Fruit fly (Drosophila melanogaster): Measurements from ENCODE around the gene CG7299.
A peak's percentile ranks its signal among the peaks of the same experiment; 100 is the strongest.

The CG7299 gene

DNA sequence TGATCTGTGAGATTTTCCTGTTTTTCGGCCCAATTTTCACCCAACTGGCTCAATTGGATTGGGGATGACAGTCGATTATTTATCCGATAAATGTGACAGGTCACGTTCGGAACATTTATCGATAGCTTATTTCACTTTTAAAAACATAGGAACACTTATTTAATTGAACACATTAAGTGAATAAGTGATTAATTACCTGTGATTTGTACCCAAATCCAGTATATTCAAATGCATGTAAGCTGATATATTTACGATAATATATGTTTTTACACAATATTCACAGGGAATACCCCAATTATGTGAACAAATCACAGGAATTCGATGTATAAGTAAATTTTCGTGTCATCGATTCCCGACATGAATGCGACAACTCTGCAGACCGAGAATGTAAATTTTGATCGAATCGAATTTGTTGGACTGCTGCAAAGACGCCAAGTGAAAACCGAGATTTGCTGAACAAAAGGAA is 48.2 kb upstream of the CG7299 start, which contains the start of the genes EMC3 and Dpy-30L1 (continued):
- TF ChIP-seq CG34224 (GFP tag; IDR thresholded peaks at IDR 0.05; ENCODE audit: partially characterized antibody) = peak; percentile 81
- TF ChIP-seq CG7357 (GFP tag; IDR thresholded peaks at IDR 0.05) = no peak
- no peak for TF ChIP-seq Mrtf (GFP tag; IDR thresholded peaks at IDR 0.05)
- no peak for TF ChIP-seq en (GFP tag; optimal IDR thresholded peaks at IDR 0.05)
- no peak for TF ChIP-seq schlank (tag; optimal IDR thresholded peaks at IDR 0.05)
- peak; percentile 48 for TF ChIP-seq H2.0 (GFP tag; IDR thresholded peaks at IDR 0.05)
- TF ChIP-seq Sry-β (GFP tag; optimal IDR thresholded peaks at IDR 0.05) = no peak
- peak; percentile 77 for TF ChIP-seq CG17186 (GFP tag; optimal IDR thresholded peaks at IDR 0.05)
- no peak for TF ChIP-seq gt (GFP tag; IDR thresholded peaks at IDR 0.05)
- no peak for TF ChIP-seq Tbp (GFP tag; optimal IDR thresholded peaks at IDR 0.05)
- no peak for TF ChIP-seq abd-A (tag; optimal IDR thresholded peaks at IDR 0.05)
- no peak for TF ChIP-seq org-1 (GFP tag; optimal IDR thresholded peaks at IDR 0.05)
- TF ChIP-seq seq (GFP tag; IDR thresholded peaks at IDR 0.05) = no peak
- TF ChIP-seq HmgZ (tag; optimal IDR thresholded peaks at IDR 0.05) = peak; percentile 64
- TF ChIP-seq Eip74EF (GFP tag; optimal IDR thresholded peaks at IDR 0.05) = no peak
- TF ChIP-seq Trl (optimal IDR thresholded peaks at IDR 0.05) = no peak
- peak; percentile 40 for TF ChIP-seq Trl (GFP tag; optimal IDR thresholded peaks at IDR 0.05)
- no peak for TF ChIP-seq otp (GFP tag; IDR thresholded peaks at IDR 0.05)
- no peak for TF ChIP-seq shn (GFP tag; optimal IDR thresholded peaks at IDR 0.05)
- no peak for TF ChIP-seq sqz (GFP tag; optimal IDR thresholded peaks at IDR 0.05)
- TF ChIP-seq ewg (GFP tag; optimal IDR thresholded peaks at IDR 0.05) = no peak
- TF ChIP-seq trh (GFP tag; optimal IDR thresholded peaks at IDR 0.05) = no peak
- no peak for TF ChIP-seq HLH3B (GFP tag; IDR thresholded peaks at IDR 0.05)
- TF ChIP-seq sim (GFP tag; IDR thresholded peaks at IDR 0.05) = no peak
- TF ChIP-seq CG1832 (GFP tag; optimal IDR thresholded peaks at IDR 0.05) = no peak
- no peak for TF ChIP-seq CG5180 (GFP tag; optimal IDR thresholded peaks at IDR 0.05)
- peak; percentile 78 for TF ChIP-seq CG12391 (tag; optimal IDR thresholded peaks at IDR 0.05)
- no peak for TF ChIP-seq kni (GFP tag; optimal IDR thresholded peaks at IDR 0.05)
- peak; percentile 83 for TF ChIP-seq CG12659 (GFP tag; optimal IDR thresholded peaks at IDR 0.05)
- no peak for TF ChIP-seq Neu2 (GFP tag; optimal IDR thresholded peaks at IDR 0.05; ENCODE audit: borderline replicate concordance)
- peak; percentile 56 for TF ChIP-seq CG1602 (GFP tag; optimal IDR thresholded peaks at IDR 0.05)
- peak; percentile 34 for TF ChIP-seq CG8388 (GFP tag; optimal IDR thresholded peaks at IDR 0.05)
- TF ChIP-seq CG17912 (GFP tag; optimal IDR thresholded peaks at IDR 0.05) = no peak
- TF ChIP-seq Hsf (GFP tag; optimal IDR thresholded peaks at IDR 0.05) = peak; percentile 67
- TF ChIP-seq CG32767 (GFP tag; IDR thresholded peaks at IDR 0.05) = 0 out of 2 replicates have a peak, but pooled peaks have one; percentile 25
- TF ChIP-seq CG3407 (GFP tag; optimal IDR thresholded peaks at IDR 0.05) = no peak
- no peak for TF ChIP-seq CG11398 (GFP tag; optimal IDR thresholded peaks at IDR 0.05)
- peak; percentile 74 for TF ChIP-seq Sin3A (optimal IDR thresholded peaks at IDR 0.05)
- peak; percentile 58 for TF ChIP-seq CG10267 (tag; optimal IDR thresholded peaks at IDR 0.05)
- TF ChIP-seq Lpt (GFP tag; optimal IDR thresholded peaks at IDR 0.05) = no peak
- TF ChIP-seq z (GFP tag; IDR thresholded peaks at IDR 0.05) = no peak
- peak; percentile 74 for TF ChIP-seq CoRest (tag; optimal IDR thresholded peaks at IDR 0.05)
- TF ChIP-seq da (GFP tag; optimal IDR thresholded peaks at IDR 0.05) = peak; percentile 12
- no peak for TF ChIP-seq repo (GFP tag; optimal IDR thresholded peaks at IDR 0.05)
- TF ChIP-seq CG4424 (GFP tag; optimal IDR thresholded peaks at IDR 0.05) = peak; percentile 48
- peak; percentile 86 for TF ChIP-seq HLH4C (GFP tag; IDR thresholded peaks at IDR 0.05; ENCODE audit: partially characterized antibody)
- peak; percentile 26 for TF ChIP-seq fu2 (GFP tag; optimal IDR thresholded peaks at IDR 0.05)
- peak; percentile 32; the same call in 1 of the 2 replicates for TF ChIP-seq CG4730 (GFP tag; IDR thresholded peaks at IDR 0.05)
- no peak for TF ChIP-seq Gug (GFP tag; IDR thresholded peaks at IDR 0.05)
- TF ChIP-seq tna (GFP tag; IDR thresholded peaks at IDR 0.05; ENCODE audit: partially characterized antibody) = peak; percentile 70
- TF ChIP-seq gem (tag; optimal IDR thresholded peaks at IDR 0.05) = no peak
- no peak for TF ChIP-seq CG5245 (GFP tag; optimal IDR thresholded peaks at IDR 0.05)

Measured in whole organism, embryonic.